Worm (Caenorhabditis elegans) whole organism, L3 larva: ENCODE measurements around the gene F58D2.5.

Experiments
- ZK546.5 ChIP-seq: sonication (generic microtip); optimal IDR thresholded peaks from 2 replicates; lab custom pipeline; 2017; ENCODE audit warnings: missing biosample characterization, missing genetic modification characterization
- ceh-16 ChIP-seq: sonication (generic microtip); optimal IDR thresholded peaks from 2 replicates; lab custom pipeline; 2017; ENCODE audit warnings: missing biosample characterization, missing genetic modification characterization
- ceh-82 ChIP-seq: fragments of 150-350 bp; optimal IDR thresholded peaks from 2 replicates; lab custom pipeline; 2014; ENCODE audit warnings: missing biosample characterization, missing genetic modification characterization
- egl-27 ChIP-seq: sonication (generic microtip); optimal IDR thresholded peaks from 4 replicates; lab custom pipeline; 2017; ENCODE audit warnings: missing biosample characterization, missing genetic modification reagents, missing genetic modification characterization
- elt-1 ChIP-seq: fragments of 150-350 bp; optimal IDR thresholded peaks from 2 replicates; lab custom pipeline; 2014; ENCODE audit warnings: missing biosample characterization, missing genetic modification characterization
- elt-2 ChIP-seq: sonication (generic microtip); optimal IDR thresholded peaks from 2 replicates; lab custom pipeline; 2016; ENCODE audit warnings: missing genetic modification reagents, mild to moderate bottlenecking, missing genetic modification characterization, missing compliant biosample characterization
- eor-1 ChIP-seq, 2 experiments: fragments of 150-350 bp; optimal IDR thresholded peaks; 2 replicates each; lab custom pipeline; 2014 to 2018; ENCODE audit warnings: missing biosample characterization in 2 of 2, missing genetic modification characterization in 2 of 2
- fkh-10 ChIP-seq: sonication (generic microtip); optimal IDR thresholded peaks from 2 replicates; lab custom pipeline; 2017; ENCODE audit warnings: missing biosample characterization, missing genetic modification reagents, missing genetic modification characterization
- fkh-2 ChIP-seq: fragments of 150-350 bp; optimal IDR thresholded peaks from 2 replicates; lab custom pipeline; 2014; ENCODE audit warnings: missing biosample characterization, missing genetic modification reagents, missing genetic modification characterization
- fos-1 ChIP-seq: fragments of 150-350 bp; optimal IDR thresholded peaks from 2 replicates; lab custom pipeline; 2014; ENCODE audit warnings: missing biosample characterization, missing genetic modification characterization
- hmg-11 ChIP-seq: sonication (generic microtip); optimal IDR thresholded peaks from 2 replicates; lab custom pipeline; 2016; ENCODE audit warnings: missing genetic modification characterization, missing compliant biosample characterization
- jun-1 ChIP-seq: fragments of 150-350 bp; optimal IDR thresholded peaks from 2 replicates; lab custom pipeline; 2014; ENCODE audit warnings: missing biosample characterization, missing genetic modification reagents, missing genetic modification characterization
- lin-15B ChIP-seq: fragments of 150-350 bp; optimal IDR thresholded peaks from 2 replicates; lab custom pipeline; 2014; ENCODE audit warnings: missing biosample characterization, missing genetic modification characterization
- lin-39 ChIP-seq: fragments of 150-350 bp; optimal IDR thresholded peaks from 2 replicates; lab custom pipeline; 2018; ENCODE audit warnings: missing biosample characterization, missing genetic modification reagents, missing genetic modification characterization
- mdl-1 ChIP-seq: fragments of 150-350 bp; optimal IDR thresholded peaks from 2 replicates; lab custom pipeline; 2014; ENCODE audit warnings: missing biosample characterization, missing genetic modification characterization
- mml-1 ChIP-seq: fragments of 150-350 bp; sonication (generic microtip); optimal IDR thresholded peaks from 3 replicates; lab custom pipeline; 2014; ENCODE audit warnings: missing biosample characterization, missing genetic modification characterization
- nfya-1 ChIP-seq: sonication (generic microtip); optimal IDR thresholded peaks from 2 replicates; lab custom pipeline; 2017; ENCODE audit warnings: missing genetic modification characterization, mild to moderate bottlenecking, missing compliant biosample characterization, antibody characterized with exemption, moderate library complexity; ENCODE audit not compliant: insufficient read depth
- nhr-11 ChIP-seq: fragments of 150-350 bp; optimal IDR thresholded peaks from 2 replicates; lab custom pipeline; 2014; ENCODE audit warnings: missing biosample characterization, missing genetic modification characterization
- nhr-12 ChIP-seq: fragments of 150-350 bp; optimal IDR thresholded peaks from 2 replicates; lab custom pipeline; 2014; ENCODE audit warnings: missing biosample characterization, missing genetic modification characterization
- nhr-23 ChIP-seq: fragments of 150-350 bp; optimal IDR thresholded peaks from 2 replicates; lab custom pipeline; 2014; ENCODE audit warnings: missing biosample characterization, missing genetic modification reagents, missing genetic modification characterization
- nhr-25 ChIP-seq: sonication (generic microtip); optimal IDR thresholded peaks from 2 replicates; lab custom pipeline; 2017; ENCODE audit warnings: missing biosample characterization, missing genetic modification characterization
- nhr-28 ChIP-seq: fragments of 150-350 bp; optimal IDR thresholded peaks from 2 replicates; lab custom pipeline; 2014; ENCODE audit warnings: missing biosample characterization, missing genetic modification characterization
- nhr-67 ChIP-seq: fragments of 150-350 bp; optimal IDR thresholded peaks from 2 replicates; lab custom pipeline; 2014; ENCODE audit warnings: missing biosample characterization, missing genetic modification characterization
- nhr-77 ChIP-seq: fragments of 150-350 bp; optimal IDR thresholded peaks from 2 replicates; lab custom pipeline; 2014; ENCODE audit warnings: missing biosample characterization, missing genetic modification characterization
- pha-4 ChIP-seq: fragments of 150-350 bp; optimal IDR thresholded peaks from 2 replicates; lab custom pipeline; 2014; ENCODE audit warnings: missing biosample characterization, missing genetic modification reagents, missing genetic modification characterization
- pqm-1 ChIP-seq: fragments of 150-350 bp; optimal IDR thresholded peaks from 2 replicates; lab custom pipeline; 2017; ENCODE audit warnings: missing biosample characterization, missing genetic modification characterization, inconsistent platforms
- skn-1 ChIP-seq: fragments of 150-350 bp; optimal IDR thresholded peaks from 2 replicates; lab custom pipeline; 2014; ENCODE audit warnings: missing biosample characterization, missing genetic modification characterization
- snpc-4 ChIP-seq: fragments of 150-350 bp; optimal IDR thresholded peaks from 2 replicates; lab custom pipeline; 2014; ENCODE audit warnings: missing biosample characterization, missing genetic modification characterization
- tbx-2 ChIP-seq: sonication (generic microtip); optimal IDR thresholded peaks from 2 replicates; lab custom pipeline; 2016; ENCODE audit warnings: mild to moderate bottlenecking, missing genetic modification characterization, missing compliant biosample characterization
- unc-39 ChIP-seq: sonication (generic microtip); optimal IDR thresholded peaks from 4 replicates; lab custom pipeline; 2017; ENCODE audit warnings: missing biosample characterization, missing genetic modification characterization
- unc-62 ChIP-seq: fragments of 150-350 bp; sonication (generic microtip); optimal IDR thresholded peaks from 4 replicates; lab custom pipeline; 2014; ENCODE audit warnings: missing biosample characterization, missing genetic modification reagents, missing genetic modification characterization
- ztf-11 ChIP-seq: fragments of 150-350 bp; optimal IDR thresholded peaks from 2 replicates; lab custom pipeline; 2014; ENCODE audit warnings: missing biosample characterization, missing genetic modification characterization

The F58D2.5 gene

ce11 chrIV:13231393-13231792 is 38.3 kb upstream of the F58D2.5 start:
- TF ChIP-seq nfya-1 (tag; lab: Kevin White, UChicago) (peak; percentile 80), unc-62 (GFP tag; lab: Kevin White, UChicago) (no peak), lin-15B (tag; lab: Kevin White, UChicago) (peak; percentile 60), lin-39 (tag; lab: Kevin White, UChicago) (peak; percentile 41), ceh-16 (tag; lab: Kevin White, UChicago) (no peak), pha-4 (tag; lab: Kevin White, UChicago) (peak; percentile 71)

DNA sequence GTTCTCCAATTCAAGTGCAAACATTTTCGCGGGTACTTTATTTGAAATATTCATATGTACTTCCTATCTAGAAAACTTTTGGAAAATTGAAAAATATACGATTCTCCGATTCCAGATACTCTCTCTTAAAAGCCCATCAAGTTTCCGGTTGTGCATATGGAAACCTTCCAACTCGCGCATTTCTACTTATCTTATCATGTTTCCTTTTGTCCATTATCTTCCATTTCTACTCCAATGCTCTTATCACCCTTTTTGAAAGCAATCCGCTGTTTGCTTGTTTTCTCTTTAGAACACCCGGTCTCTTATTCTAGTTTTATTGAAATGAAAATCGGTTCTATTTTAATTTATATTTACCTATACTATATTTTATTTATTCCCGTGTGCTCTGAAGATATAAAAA is 28.5 kb upstream of the F58D2.5 start, which contains the start of gene C48D1.5:
TSS of gene C48D1.5 (plus strand) at position 301 of the 400 bp plus-strand sequence.
- TF ChIP-seq fos-1 (tag; lab: Kevin White, UChicago), result no peak
- no peak for TF ChIP-seq egl-27 (tag; lab: Kevin White, UChicago)
- TF ChIP-seq elt-2 (tag; lab: Kevin White, UChicago), result peak; percentile 16
- TF ChIP-seq, all 47 proteins: peak for 1

ce11 chrIV:13220594-13220993 is 27.5 kb upstream of the F58D2.5 start:
- TF ChIP-seq fkh-2 (no peak), nhr-28 (tag; lab: Kevin White, UChicago) (no peak), nhr-25 (tag; lab: Kevin White, UChicago) (no peak), fkh-10 (GFP tag; lab: Kevin White, UChicago) (peak; percentile 24)

DNA sequence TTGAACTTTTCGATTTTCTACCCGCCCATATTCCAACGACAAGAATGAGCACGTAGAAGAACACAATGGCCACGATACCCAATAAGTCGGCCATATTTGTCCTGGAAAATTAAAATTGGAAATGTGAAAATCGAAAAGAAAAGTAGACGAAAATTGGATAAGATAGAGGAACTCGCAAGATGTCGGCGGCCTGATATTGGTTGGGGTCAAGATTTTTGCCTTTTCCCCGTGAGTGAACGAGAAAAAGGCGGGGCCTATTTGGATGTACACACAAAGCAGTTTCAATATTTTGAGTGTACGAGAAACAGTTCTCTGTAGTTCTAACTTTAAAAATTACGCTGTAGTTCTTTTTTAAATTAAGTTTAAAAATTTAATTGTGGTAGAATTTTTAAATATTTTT is 21.3 kb upstream of the F58D2.5 start, which contains the start of gene cho-1:
TSS of gene cho-1 (minus strand) at position 101 of the 400 bp plus-strand sequence.
- no peak for TF ChIP-seq nhr-23 (tag; lab: Kevin White, UChicago)
- TF ChIP-seq jun-1, result no peak
- TF ChIP-seq nhr-12 (tag; lab: Kevin White, UChicago), result no peak
- TF ChIP-seq fkh-2, result no peak
- no peak for TF ChIP-seq ZK546.5 (tag; lab: Kevin White, UChicago)
- no peak for TF ChIP-seq hmg-11
- TF ChIP-seq, all 47 proteins: peak for 0

DNA sequence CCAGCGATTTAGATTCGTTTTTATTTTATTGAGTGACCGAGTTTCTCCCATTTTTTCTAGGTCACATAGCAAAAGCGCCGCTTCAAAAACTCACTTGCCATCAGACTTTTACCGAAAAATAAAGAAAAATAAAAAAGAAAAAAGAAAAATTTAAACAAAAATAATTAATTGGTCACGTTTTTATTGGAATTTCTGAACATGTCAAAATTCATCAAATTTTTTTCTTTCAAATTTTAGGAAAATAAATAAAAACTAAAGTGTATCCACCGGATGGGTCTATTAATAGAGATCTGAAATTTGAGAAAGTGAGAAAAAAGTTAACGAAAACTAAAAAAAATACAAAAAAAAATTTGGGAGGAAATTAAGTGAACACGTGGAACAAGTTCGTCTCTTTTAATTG is 16.4 kb upstream of the F58D2.5 start, which contains the start of gene C48D1.9:
TSS of gene C48D1.9 (minus strand) at position 101 of the 400 bp plus-strand sequence.
- TF ChIP-seq unc-39 (tag; lab: Kevin White, UChicago), result no peak
- TF ChIP-seq, all 47 proteins: peak for 0

DNA sequence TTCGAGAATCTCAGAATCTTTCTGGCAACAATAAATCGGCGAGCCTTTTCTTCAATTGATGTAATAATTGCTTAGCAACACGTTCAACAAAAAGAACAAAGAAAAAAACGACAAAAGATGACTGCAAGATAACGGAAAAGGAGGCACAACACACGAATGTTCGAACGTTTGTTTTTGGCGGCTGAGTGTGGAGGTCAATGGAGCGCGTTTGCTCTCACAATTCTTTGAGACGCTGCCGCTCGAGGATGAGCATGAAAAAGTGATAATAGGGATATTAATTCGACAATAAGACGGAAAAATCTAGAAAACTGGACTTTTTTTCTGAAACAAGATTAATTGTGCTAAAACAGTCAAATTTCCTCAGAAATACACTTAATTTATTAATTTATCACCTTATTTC is 12.8 kb upstream of the F58D2.5 start:
- peak; percentile 34 for TF ChIP-seq elt-2 (tag; lab: Kevin White, UChicago)
- peak; percentile 49 for TF ChIP-seq nfya-1 (tag; lab: Kevin White, UChicago)
- TF ChIP-seq lin-15B (tag; lab: Kevin White, UChicago), result peak; percentile 51
- TF ChIP-seq unc-62 (GFP tag; lab: Kevin White, UChicago), result no peak
- peak; percentile 7 for TF ChIP-seq pqm-1

DNA sequence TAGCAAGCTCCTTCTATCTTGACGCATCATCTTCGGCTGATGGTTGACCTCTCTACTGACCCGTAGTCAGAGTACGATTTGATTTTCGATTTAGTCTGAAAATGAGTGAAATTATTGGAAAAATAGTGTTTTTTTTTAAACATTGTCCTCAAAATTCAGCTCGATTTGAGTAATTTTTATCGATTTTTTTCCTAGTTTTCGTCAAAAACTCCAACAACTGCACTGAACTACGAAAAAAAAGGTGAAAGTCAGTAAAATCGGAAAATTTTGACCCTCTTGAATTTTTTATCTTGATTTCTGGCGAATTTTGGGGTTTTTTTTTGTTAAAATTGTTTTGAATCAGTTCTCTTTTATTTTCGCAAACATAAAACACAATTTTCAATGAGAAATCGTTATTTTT is 10.9 kb upstream of the F58D2.5 start, which contains the start of gene ced-3:
TSS of gene ced-3 (minus strand) at position 101 of the 400 bp plus-strand sequence.
- no peak for TF ChIP-seq tbx-2 (tag; lab: Kevin White, UChicago)
- no peak for TF ChIP-seq nhr-67 (tag; lab: Kevin White, UChicago)
- no peak for TF ChIP-seq nhr-77 (tag; lab: Kevin White, UChicago)
- TF ChIP-seq ZK546.5 (tag; lab: Kevin White, UChicago), result no peak
- TF ChIP-seq nhr-23 (tag; lab: Kevin White, UChicago), result no peak
- no peak for TF ChIP-seq nhr-12 (tag; lab: Kevin White, UChicago)
- no peak for TF ChIP-seq ceh-82 (tag; lab: Kevin White, UChicago)
- no peak for TF ChIP-seq ztf-11 (tag; lab: Kevin White, UChicago)
- TF ChIP-seq snpc-4 (tag; lab: Kevin White, UChicago), result no peak
- no peak for TF ChIP-seq mdl-1 (tag; lab: Kevin White, UChicago)
- no peak for TF ChIP-seq fkh-10 (GFP tag; lab: Kevin White, UChicago)
- TF ChIP-seq skn-1 (tag; lab: Kevin White, UChicago), result no peak
- TF ChIP-seq nhr-11 (tag; lab: Kevin White, UChicago), result no peak
- no peak for TF ChIP-seq elt-1 (tag; lab: Kevin White, UChicago)
- TF ChIP-seq eor-1 (tag; optimal IDR thresholded peaks at IDR 0.05; lab: Kevin White, UChicago), result no peak
- TF ChIP-seq mml-1, result no peak
